Fruit fly (Drosophila melanogaster): ENCODE measurements around the gene HIP.
A peak's percentile ranks its signal among the peaks of the same experiment; 100 is the strongest.

HIP gene

DNA sequence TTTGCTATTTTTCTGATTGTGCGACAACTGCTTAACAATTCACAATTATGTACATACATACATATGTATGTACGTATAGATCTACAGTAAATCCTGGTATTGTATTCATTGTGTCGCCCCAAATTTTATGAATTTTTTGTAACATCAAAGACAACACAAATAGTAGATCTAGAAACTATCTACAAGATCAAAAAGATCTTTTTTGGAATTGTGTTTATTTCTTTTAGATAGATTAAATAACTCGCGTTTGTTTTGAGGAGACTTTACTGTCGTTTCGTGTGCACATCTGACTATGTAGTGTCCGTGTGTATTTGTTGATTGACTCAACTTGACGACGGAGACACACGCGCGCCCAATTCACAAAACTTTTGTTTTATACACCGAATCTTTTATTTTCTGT, 24.7 kb upstream of the HIP start (continued):
- peak in 1 of 2 experiments; percentile 50 for TF ChIP-seq crp (GFP tag; optimal IDR thresholded peaks at IDR 0.05)
- TF ChIP-seq CG31388 (GFP tag; optimal IDR thresholded peaks at IDR 0.05), result peak; percentile 78
- no peak for TF ChIP-seq BEAF-32 (GFP tag; optimal IDR thresholded peaks at IDR 0.05)
- TF ChIP-seq NfI (GFP tag; optimal IDR thresholded peaks at IDR 0.05), result peak; percentile 90
- peak; percentile 55 for TF ChIP-seq wek (GFP tag; optimal IDR thresholded peaks at IDR 0.05)
- TF ChIP-seq gem (tag; optimal IDR thresholded peaks at IDR 0.05), result peak; percentile 94
- TF ChIP-seq zen2 (GFP tag; IDR thresholded peaks at IDR 0.05; ENCODE audit: partially characterized antibody), result no peak
- TF ChIP-seq Meics (GFP tag; optimal IDR thresholded peaks at IDR 0.05), result peak; percentile 95
- TF ChIP-seq aop (GFP tag; IDR thresholded peaks at IDR 0.05), result no peak
- peak; percentile 72 for TF ChIP-seq Ssrp (tag; optimal IDR thresholded peaks at IDR 0.05)
- no peak for TF ChIP-seq amos (GFP tag; IDR thresholded peaks at IDR 0.05; ENCODE audit: partially characterized antibody)
- TF ChIP-seq corto (GFP tag; optimal IDR thresholded peaks at IDR 0.05), result no peak
- TF ChIP-seq CG1832 (GFP tag; optimal IDR thresholded peaks at IDR 0.05), result no peak
- TF ChIP-seq lmd (GFP tag; IDR thresholded peaks at IDR 0.05), result peak; percentile 94
- peak; percentile 72 for TF ChIP-seq kah (GFP tag; optimal IDR thresholded peaks at IDR 0.05)
- TF ChIP-seq pros (GFP tag; optimal IDR thresholded peaks at IDR 0.05), result no peak
- peak; percentile 90 to 92 for TF ChIP-seq dpn (GFP tag; optimal IDR thresholded peaks at IDR 0.05)
- TF ChIP-seq CG15011 (GFP tag; optimal IDR thresholded peaks at IDR 0.05), result peak; percentile 91
- peak; percentile 61 for TF ChIP-seq Vsx1 (GFP tag; optimal IDR thresholded peaks at IDR 0.05)
- TF ChIP-seq ttk (GFP tag; IDR thresholded peaks at IDR 0.05), result peak; percentile 87; the same call in 1 of the 2 replicates
- TF ChIP-seq CTCF (GFP tag; optimal IDR thresholded peaks at IDR 0.05), result peak; percentile 16
- TF ChIP-seq Doc2 (GFP tag; IDR thresholded peaks at IDR 0.05), result no peak
- TF ChIP-seq sna (GFP tag; IDR thresholded peaks at IDR 0.05; ENCODE audit: partially characterized antibody), result no peak
- TF ChIP-seq exex (tag; optimal IDR thresholded peaks at IDR 0.05), result peak; percentile 78
- TF ChIP-seq pb (GFP tag; optimal IDR thresholded peaks at IDR 0.05), result peak; percentile 48
- peak; percentile 94 for TF ChIP-seq tgo (GFP tag; IDR thresholded peaks at IDR 0.05)
- peak; percentile 94 for TF ChIP-seq gsb (GFP tag; IDR thresholded peaks at IDR 0.05)
- no peak for TF ChIP-seq gt (GFP tag; IDR thresholded peaks at IDR 0.05)
- TF ChIP-seq CG6683 (GFP tag; optimal IDR thresholded peaks at IDR 0.05), result peak; percentile 82
- TF ChIP-seq CG11695 (GFP tag; IDR thresholded peaks at IDR 0.05), result peak; percentile 91
- TF ChIP-seq sd (tag; optimal IDR thresholded peaks at IDR 0.05), result peak; percentile 83
- no peak for TF ChIP-seq Lpt (GFP tag; optimal IDR thresholded peaks at IDR 0.05)
- peak; percentile 75 for TF ChIP-seq disco-r (GFP tag; optimal IDR thresholded peaks at IDR 0.05)
- peak; percentile 62 for TF ChIP-seq Hey (tag; optimal IDR thresholded peaks at IDR 0.05)
- TF ChIP-seq trh (GFP tag; optimal IDR thresholded peaks at IDR 0.05), result peak; percentile 44
- TF ChIP-seq Eip74EF (GFP tag; optimal IDR thresholded peaks at IDR 0.05), result peak in 1 of 2 experiments; percentile 61
- TF ChIP-seq CG10274 (GFP tag; optimal IDR thresholded peaks at IDR 0.05), result peak; percentile 77
- TF ChIP-seq onecut (GFP tag; IDR thresholded peaks at IDR 0.05), result peak; percentile 81
- peak; percentile 22 for TF ChIP-seq pfk (GFP tag; optimal IDR thresholded peaks at IDR 0.05)
- peak; percentile 92 for TF ChIP-seq Sox102F (GFP tag; optimal IDR thresholded peaks at IDR 0.05)
- TF ChIP-seq CG17328 (GFP tag; IDR thresholded peaks at IDR 0.05), result peak; percentile 83
- TF ChIP-seq chm (GFP tag; IDR thresholded peaks at IDR 0.05), result peak; percentile 77; the same call in 1 of the 2 replicates
- peak; percentile 99 for TF ChIP-seq grau (tag; optimal IDR thresholded peaks at IDR 0.05)
- TF ChIP-seq CG11085 (GFP tag; IDR thresholded peaks at IDR 0.05), result peak; percentile 92
- no peak for TF ChIP-seq hbn (GFP tag; IDR thresholded peaks at IDR 0.05; ENCODE audit: partially characterized antibody)
- TF ChIP-seq Ada2b (GFP tag; IDR thresholded peaks at IDR 0.05), result peak; percentile 93
- TF ChIP-seq hkb (optimal IDR thresholded peaks at IDR 0.05), result no peak
- peak; percentile 90 for TF ChIP-seq hkb (GFP tag; IDR thresholded peaks at IDR 0.05)
- TF ChIP-seq dan (GFP tag; IDR thresholded peaks at IDR 0.05), result no peak
- peak; percentile 88 for TF ChIP-seq esg (GFP tag; conservative IDR thresholded peaks at IDR 0.05)
- TF ChIP-seq zen (tag; optimal IDR thresholded peaks at IDR 0.05), result peak; percentile 83
